Worm (Caenorhabditis elegans) whole organism, young adult: ENCODE measurements around the gene bath-21.

Experiments used
- C17E4.6 ChIP-seq: fragments of 200-800 bp; sonication (Bioruptor generic); IDR thresholded peaks from 2 replicates; pipeline ENCODE4 v1.3.6; 2022; ENCODE audit warnings: missing genetic modification reagents, missing genetic modification characterization, missing compliant biosample characterization
- F37B4.10 ChIP-seq: fragments of 200-800 bp; sonication (Bioruptor generic); IDR thresholded peaks from 2 replicates; pipeline ENCODE4 v1.3.6; 2022; ENCODE audit warnings: missing genetic modification characterization, missing compliant biosample characterization
- Y53F4B.3 ChIP-seq: fragments of 200-800 bp; sonication (Bioruptor generic); IDR thresholded peaks from 2 replicates; pipeline ENCODE4 v1.3.6; 2022; ENCODE audit warnings: missing genetic modification reagents, missing genetic modification characterization, missing compliant biosample characterization
- cebp-2 ChIP-seq: fragments of 200-800 bp; sonication (Bioruptor generic); IDR thresholded peaks from 2 replicates; pipeline ENCODE4 v1.3.6; 2022; ENCODE audit warnings: missing genetic modification characterization, missing compliant biosample characterization
- egrh-3 ChIP-seq: fragments of 200-800 bp; sonication (Bioruptor generic); IDR thresholded peaks from 2 replicates; pipeline ENCODE4 v1.3.6; 2022; ENCODE audit warnings: missing genetic modification reagents, missing genetic modification characterization, missing compliant biosample characterization
- fkh-3 ChIP-seq: sonication (generic microtip); optimal IDR thresholded peaks from 2 replicates; lab custom pipeline; 2016; ENCODE audit warnings: mild to moderate bottlenecking, missing genetic modification characterization, missing compliant biosample characterization
- lsl-1 ChIP-seq: fragments of 200-800 bp; sonication (Bioruptor generic); optimal IDR thresholded peaks from 2 replicates; lab custom pipeline; 2018; ENCODE audit warnings: mild to moderate bottlenecking, missing genetic modification characterization, moderate library complexity, missing compliant biosample characterization
- madf-10 ChIP-seq: sonication (generic microtip); optimal IDR thresholded peaks from 2 replicates; lab custom pipeline; 2016; ENCODE audit warnings: mild to moderate bottlenecking, missing genetic modification characterization, missing compliant biosample characterization
- rpc-1 ChIP-seq, 2 experiments: fragments of 150-350 bp in 1 of 2; sonication (generic microtip) in 1 of 2; optimal IDR thresholded peaks; 2 replicates each; lab custom pipeline; 2014 to 2018; ENCODE audit warnings: missing biosample characterization in 1 of 2, missing genetic modification characterization in 1 of 2, missing genetic modification reagents in 1 of 2, missing genotype in 1 of 2
- tbp1 ChIP-seq: fragments of 200-800 bp; sonication (Bioruptor generic); optimal IDR thresholded peaks from 2 replicates; lab custom pipeline; 2018; ENCODE audit warnings: mild to moderate bottlenecking, missing genetic modification characterization, missing compliant biosample characterization
- unc-62 ChIP-seq: fragments of 150-350 bp; optimal IDR thresholded peaks from 2 replicates; lab custom pipeline; 2014; ENCODE audit warnings: missing biosample characterization, missing genetic modification reagents, missing genetic modification characterization

DNA sequence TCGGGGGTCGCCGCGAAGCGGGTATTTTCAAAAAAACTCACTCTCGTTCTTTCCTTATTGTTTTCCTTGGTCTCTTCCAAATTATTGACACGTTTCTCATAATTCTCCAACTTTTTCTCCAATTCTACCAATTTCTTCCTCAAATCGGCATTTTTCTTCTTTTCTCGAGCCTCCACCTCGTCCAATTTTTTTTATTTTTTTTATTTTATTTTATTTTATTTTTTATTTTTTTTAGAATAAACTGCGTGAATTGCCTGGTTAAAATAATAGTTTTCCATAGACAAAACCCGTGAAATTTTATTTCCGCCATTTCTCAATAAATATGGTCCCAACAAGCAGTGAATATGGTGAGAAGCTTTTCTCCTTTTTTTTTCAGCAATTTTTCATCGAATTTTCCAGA is 13.7 kb downstream of the bath-21 start, which contains the start of gene F59H6.15:
- TF ChIP-seq egrh-3 (GFP tag; lab: Robert Waterston, UW) (no peak), fkh-3 (tag; lab: Kevin White, UChicago) (no peak), F37B4.10 (GFP tag; lab: Robert Waterston, UW) (no peak), C17E4.6 (GFP tag; lab: Robert Waterston, UW) (no peak), lsl-1 (GFP tag; lab: Kevin White, UChicago) (no peak), cebp-2 (no peak), rpc-1 (optimal IDR thresholded peaks at IDR 0.05; lab: Kevin White, UChicago) (no peak), rpc-1 (tag; optimal IDR thresholded peaks at IDR 0.05; lab: Kevin White, UChicago) (no peak), unc-62 (GFP tag; lab: Kevin White, UChicago) (no peak), tbp1 (GFP tag; lab: Kevin White, UChicago) (no peak), madf-10 (no peak), Y53F4B.3 (no peak)
